Worm (Caenorhabditis elegans) whole organism, L4 larva: ENCODE measurements around the gene pipp-4P.

ENCODE experiments used
- F26F4.8 ChIP-seq: fragments of 200-800 bp; sonication (Bioruptor generic); conservative IDR thresholded peaks from 2 replicates; pipeline ENCODE4 v1.3.6; 2022; ENCODE audit warnings: missing genetic modification characterization, missing compliant biosample characterization
- F49E8.2 ChIP-seq: sonication (generic microtip); optimal IDR thresholded peaks from 2 replicates; lab custom pipeline; 2016; ENCODE audit warnings: missing compliant biosample characterization, mild to moderate bottlenecking, missing genetic modification characterization, borderline replicate concordance
- T20F7.1 ChIP-seq: fragments of 200-800 bp; sonication (Bioruptor generic); optimal IDR thresholded peaks from 2 replicates; lab custom pipeline; 2018; ENCODE audit warnings: mild to moderate bottlenecking, missing genetic modification characterization, missing compliant biosample characterization
- T26A8.4 ChIP-seq: fragments of 200-800 bp; sonication (Bioruptor generic); IDR thresholded peaks from 2 replicates; pipeline ENCODE4 v1.3.6; 2022; ENCODE audit warnings: missing genetic modification characterization, missing compliant biosample characterization
- Y48G9A.11 ChIP-seq: fragments of 200-800 bp; sonication (Bioruptor generic); IDR thresholded peaks from 2 replicates; pipeline ENCODE4 v1.3.6; 2022; ENCODE audit warnings: missing genetic modification reagents, missing genetic modification characterization, missing compliant biosample characterization
- Y75B8A.6 ChIP-seq: fragments of 200-800 bp; sonication (Bioruptor generic); IDR thresholded peaks from 2 replicates; pipeline ENCODE4 v1.3.6; 2022; ENCODE audit warnings: missing genetic modification reagents, missing genetic modification characterization, missing compliant biosample characterization
- ZK546.5 ChIP-seq, 2 experiments: sonication (generic microtip); optimal IDR thresholded peaks; 2 replicates each; lab custom pipeline; 2017; ENCODE audit warnings: missing biosample characterization in 2 of 2, missing genetic modification characterization in 2 of 2
- aha-1 ChIP-seq: fragments of 150-350 bp; peaks from one replicate; lab custom pipeline; 2014; ENCODE audit warnings: missing biosample characterization, missing genetic modification characterization
- ama-1 ChIP-seq: fragments of 150-350 bp; optimal IDR thresholded peaks from 2 replicates; lab custom pipeline; 2014; ENCODE audit warnings: inconsistent platforms, mixed read lengths
- arid-1 ChIP-seq: fragments of 200-800 bp; sonication (Bioruptor generic); conservative IDR thresholded peaks from 2 replicates; pipeline ENCODE4 v1.3.6; 2022; ENCODE audit warnings: missing genetic modification reagents, missing genetic modification characterization, missing compliant biosample characterization
- ces-1 ChIP-seq: fragments of 150-350 bp; sonication (generic microtip); optimal IDR thresholded peaks from 4 replicates; lab custom pipeline; 2014; ENCODE audit warnings: missing biosample characterization, missing genetic modification reagents, missing genetic modification characterization
- ctbp-1 ChIP-seq: fragments of 200-800 bp; sonication (Bioruptor generic); IDR thresholded peaks from 2 replicates; pipeline ENCODE4 v1.3.6; 2022; ENCODE audit warnings: missing genetic modification reagents, missing genetic modification characterization, missing compliant biosample characterization
- daf-16 ChIP-seq, 3 experiments: sonication (generic microtip); optimal IDR thresholded peaks; 2 replicates each; lab custom pipeline; 2016 to 2017; ENCODE audit warnings: missing genetic modification characterization in 3 of 3, missing genetic modification reagents in 3 of 3, mild to moderate bottlenecking in 2 of 3, missing compliant biosample characterization in 2 of 3, missing biosample characterization in 1 of 3, moderate library complexity in 1 of 3
- egl-27 ChIP-seq: sonication (generic microtip); optimal IDR thresholded peaks from 3 replicates; lab custom pipeline; 2017; ENCODE audit warnings: missing biosample characterization, missing genetic modification reagents, missing genetic modification characterization
- egl-43 ChIP-seq: fragments of 200-800 bp; sonication (Bioruptor generic); IDR thresholded peaks from 2 replicates; pipeline ENCODE4 v1.3.6; 2022; ENCODE audit warnings: missing genetic modification reagents, missing genetic modification characterization, missing compliant biosample characterization
- fos-1 ChIP-seq: fragments of 150-350 bp; optimal IDR thresholded peaks from 2 replicates; lab custom pipeline; 2014; ENCODE audit warnings: missing biosample characterization, missing genetic modification characterization
- gei-8 ChIP-seq: fragments of 200-800 bp; sonication (Bioruptor generic); optimal IDR thresholded peaks from 2 replicates; lab custom pipeline; 2018; ENCODE audit warnings: mild to moderate bottlenecking, missing genetic modification characterization, missing compliant biosample characterization
- hif-1 ChIP-seq, 2 experiments: sonication (generic microtip); optimal IDR thresholded peaks; 2 replicates each; lab custom pipeline; 2016 to 2017; ENCODE audit warnings: missing compliant biosample characterization in 2 of 2, missing genetic modification characterization in 2 of 2, missing genetic modification reagents in 2 of 2, missing genotype in 2 of 2, mild to moderate bottlenecking in 1 of 2
- hlh-11 ChIP-seq: fragments of 200-800 bp; sonication (Bioruptor generic); optimal IDR thresholded peaks from 2 replicates; lab custom pipeline; 2018; ENCODE audit warnings: mild to moderate bottlenecking, missing genetic modification characterization, missing compliant biosample characterization
- jun-1 ChIP-seq: fragments of 150-350 bp; optimal IDR thresholded peaks from 2 replicates; lab custom pipeline; 2014; ENCODE audit warnings: missing biosample characterization, missing genetic modification reagents, missing genetic modification characterization
- lin-1 ChIP-seq: fragments of 200-800 bp; sonication (Bioruptor generic); IDR thresholded peaks from 2 replicates; pipeline ENCODE4 v1.3.6; 2022; ENCODE audit warnings: missing genetic modification reagents, missing genetic modification characterization, missing compliant biosample characterization
- lin-13 ChIP-seq: fragments of 150-350 bp; optimal IDR thresholded peaks from 2 replicates; lab custom pipeline; 2014; ENCODE audit warnings: missing biosample characterization, missing genetic modification reagents, missing genetic modification characterization
- lin-29 ChIP-seq: fragments of 200-800 bp; sonication (Bioruptor generic); IDR thresholded peaks from 2 replicates; pipeline ENCODE4 v1.3.6; 2022; ENCODE audit warnings: missing genetic modification reagents, missing genetic modification characterization, missing compliant biosample characterization
- lin-38 ChIP-seq: fragments of 200-800 bp; sonication (Bioruptor generic); IDR thresholded peaks from 2 replicates; pipeline ENCODE4 v1.3.6; 2022; ENCODE audit warnings: missing genetic modification reagents, missing genetic modification characterization, missing compliant biosample characterization
- lsy-2 ChIP-seq, 2 experiments: fragments of 150-350 bp in 1 of 2; sonication (generic microtip) in 1 of 2; optimal IDR thresholded peaks; 2 replicates each; lab custom pipeline; 2014 to 2017; ENCODE audit warnings: missing biosample characterization in 2 of 2, missing genetic modification characterization in 2 of 2
- madf-9 ChIP-seq: fragments of 200-800 bp; sonication (Bioruptor generic); conservative IDR thresholded peaks from 2 replicates; pipeline ENCODE4 v1.3.6; 2022; ENCODE audit warnings: missing genetic modification reagents, missing genetic modification characterization, missing compliant biosample characterization
- mdt-29 ChIP-seq: fragments of 200-800 bp; sonication (Bioruptor generic); IDR thresholded peaks from 2 replicates; pipeline ENCODE4 v1.3.6; 2022; ENCODE audit warnings: missing genetic modification reagents, missing genetic modification characterization, missing compliant biosample characterization
- mep-1 ChIP-seq: fragments of 150-350 bp; sonication (generic microtip); optimal IDR thresholded peaks from 3 replicates; lab custom pipeline; 2014; ENCODE audit warnings: missing biosample characterization, missing genetic modification characterization
- mes-2 ChIP-seq: sonication (generic microtip); optimal IDR thresholded peaks from 2 replicates; lab custom pipeline; 2016; ENCODE audit warnings: missing genotype, mild to moderate bottlenecking, missing genetic modification characterization, missing compliant biosample characterization; ENCODE audit not compliant: poor library complexity, severe bottlenecking
- mxl-2 ChIP-seq: fragments of 200-800 bp; sonication (Bioruptor generic); conservative IDR thresholded peaks from 2 replicates; pipeline ENCODE4 v1.3.6; 2022; ENCODE audit warnings: missing genetic modification reagents, missing genetic modification characterization, missing compliant biosample characterization
- mxl-3 ChIP-seq: fragments of 200-800 bp; sonication (Bioruptor generic); optimal IDR thresholded peaks from 2 replicates; lab custom pipeline; 2018; ENCODE audit warnings: mild to moderate bottlenecking, missing genetic modification characterization, missing compliant biosample characterization
- nhr-111 ChIP-seq: fragments of 200-800 bp; sonication (Bioruptor generic); optimal IDR thresholded peaks from 2 replicates; lab custom pipeline; 2018; ENCODE audit warnings: mild to moderate bottlenecking, missing genetic modification characterization, missing compliant biosample characterization
- nhr-237 ChIP-seq: sonication (generic microtip); optimal IDR thresholded peaks from 2 replicates; lab custom pipeline; 2017; ENCODE audit warnings: missing biosample characterization, missing genetic modification characterization
- nhr-25 ChIP-seq: sonication (generic microtip); optimal IDR thresholded peaks from 2 replicates; lab custom pipeline; 2017; ENCODE audit warnings: missing genetic modification characterization, mild to moderate bottlenecking, missing compliant biosample characterization, antibody characterized with exemption, moderate library complexity, borderline replicate concordance; ENCODE audit not compliant: insufficient read depth
- nhr-28 ChIP-seq: fragments of 150-350 bp; optimal IDR thresholded peaks from 2 replicates; lab custom pipeline; 2014; ENCODE audit warnings: missing biosample characterization, missing genetic modification characterization
- nhr-41 ChIP-seq: fragments of 200-800 bp; sonication (Bioruptor generic); IDR thresholded peaks from 2 replicates; pipeline ENCODE4 v1.3.6; 2022; ENCODE audit warnings: missing genetic modification reagents, missing genetic modification characterization, missing compliant biosample characterization
- nhr-48 ChIP-seq: sonication (generic microtip); optimal IDR thresholded peaks from 2 replicates; lab custom pipeline; 2016; ENCODE audit warnings: mild to moderate bottlenecking, missing genetic modification characterization, missing compliant biosample characterization
- nhr-6 ChIP-seq: fragments of 150-350 bp; optimal IDR thresholded peaks from 2 replicates; lab custom pipeline; 2014; ENCODE audit warnings: missing biosample characterization, missing genetic modification characterization
- nhr-77 ChIP-seq: fragments of 150-350 bp; optimal IDR thresholded peaks from 2 replicates; lab custom pipeline; 2014; ENCODE audit warnings: missing biosample characterization, missing genetic modification characterization
- pha-4 ChIP-seq, 2 experiments: fragments of 150-350 bp in 1 of 2; fragments of 200-800 bp in 1 of 2; sonication (Bioruptor generic) in 1 of 2; IDR thresholded peaks in 1 of 2; optimal IDR thresholded peaks in 1 of 2; 2 replicates each; pipeline versions ENCODE4 v1.3.6 to Lab custom; 2014 to 2022; ENCODE audit warnings: missing genetic modification characterization in 2 of 2, missing genetic modification reagents in 2 of 2, missing biosample characterization in 1 of 2, missing compliant biosample characterization in 1 of 2
- sdz-12 ChIP-seq: fragments of 200-800 bp; sonication (Bioruptor generic); optimal IDR thresholded peaks from 2 replicates; lab custom pipeline; 2018; ENCODE audit warnings: mild to moderate bottlenecking, missing genetic modification characterization, missing compliant biosample characterization
- spr-1 ChIP-seq: sonication (generic microtip); optimal IDR thresholded peaks from 2 replicates; lab custom pipeline; 2016; ENCODE audit warnings: mild to moderate bottlenecking, missing genetic modification characterization, missing compliant biosample characterization
- spr-3 ChIP-seq: fragments of 200-800 bp; sonication (Bioruptor generic); optimal IDR thresholded peaks from 2 replicates; lab custom pipeline; 2018; ENCODE audit warnings: mild to moderate bottlenecking, missing genetic modification characterization, missing compliant biosample characterization
- tag-97 ChIP-seq: fragments of 200-800 bp; sonication (Bioruptor generic); IDR thresholded peaks from 2 replicates; pipeline ENCODE4 v1.3.6; 2022; ENCODE audit warnings: missing genetic modification characterization, missing compliant biosample characterization
- tra-1 ChIP-seq: fragments of 200-800 bp; sonication (Bioruptor generic); IDR thresholded peaks from 2 replicates; pipeline ENCODE4 v1.3.6; 2022; ENCODE audit warnings: missing genetic modification reagents, missing genetic modification characterization, missing compliant biosample characterization
- vab-7 ChIP-seq: fragments of 200-800 bp; sonication (Bioruptor generic); IDR thresholded peaks from 2 replicates; pipeline ENCODE4 v1.3.6; 2022; ENCODE audit warnings: missing genetic modification reagents, missing genetic modification characterization, missing compliant biosample characterization
- zfp-2 ChIP-seq: sonication (generic microtip); optimal IDR thresholded peaks from 2 replicates; lab custom pipeline; 2016; ENCODE audit warnings: mild to moderate bottlenecking, missing genetic modification characterization, missing compliant biosample characterization
- zfp-3 ChIP-seq: fragments of 200-800 bp; sonication (Bioruptor generic); conservative IDR thresholded peaks from 2 replicates; pipeline ENCODE4 v1.3.6; 2022; ENCODE audit warnings: missing genetic modification reagents, missing genetic modification characterization, missing compliant biosample characterization
- ztf-7 ChIP-seq: fragments of 150-350 bp; optimal IDR thresholded peaks from 2 replicates; lab custom pipeline; 2014; ENCODE audit warnings: missing biosample characterization, missing genetic modification characterization

pipp-4P gene

DNA sequence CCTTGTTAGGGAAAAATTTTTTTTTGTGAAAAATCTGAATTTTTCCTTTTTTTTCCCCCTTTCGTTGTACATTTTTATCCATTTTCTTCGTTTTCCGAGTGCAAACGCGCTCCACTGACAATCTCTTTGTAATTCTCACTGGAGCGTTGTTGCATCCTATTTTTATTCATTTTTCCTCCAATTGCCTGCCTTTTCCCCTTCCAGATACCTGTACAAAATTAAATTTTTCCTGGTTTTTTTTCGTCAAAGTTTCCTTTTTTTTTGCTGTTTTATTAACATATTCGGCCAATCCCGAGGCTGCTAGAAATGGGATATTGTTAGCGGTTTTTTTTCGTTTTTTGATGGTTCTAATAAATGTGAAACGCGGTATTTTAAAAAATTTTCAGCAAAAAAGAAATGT, 7.7 kb upstream of the pipp-4P start (continued):
- TF ChIP-seq egl-27 (tag; lab: Kevin White, UChicago) (no peak), ctbp-1 (GFP tag; lab: Robert Waterston, UW) (0 out of 2 replicates have a peak, but pooled peaks have one; percentile 42), F26F4.8 (no peak), tra-1 (no peak), hif-1 (tag; optimal IDR thresholded peaks at IDR 0.05; lab: Kevin White, UChicago) (peak in 1 of 2 experiments; percentile 69), T20F7.1 (GFP tag; lab: Kevin White, UChicago) (peak; percentile 29), gei-8 (GFP tag; lab: Kevin White, UChicago) (peak; percentile 20), tag-97 (no peak), fos-1 (tag; lab: Kevin White, UChicago) (no peak), Y48G9A.11 (GFP tag; lab: Robert Waterston, UW) (no peak), spr-3 (peak; percentile 40), zfp-2 (tag; lab: Kevin White, UChicago) (no peak), mxl-2 (no peak), nhr-25 (tag; lab: Kevin White, UChicago) (no peak), F49E8.2 (tag; lab: Kevin White, UChicago) (peak; percentile 47), nhr-41 (no peak), T26A8.4 (no peak), egl-43 (peak; percentile 40; the same call in 1 of the 2 replicates), nhr-28 (tag; lab: Kevin White, UChicago) (no peak), nhr-6 (tag; lab: Kevin White, UChicago) (no peak), nhr-48 (tag; lab: Kevin White, UChicago) (peak; percentile 2), arid-1 (GFP tag; lab: Robert Waterston, UW) (0 out of 2 replicates have a peak, but pooled peaks have one; percentile 23), mdt-29 (no peak), hlh-11 (tag; lab: Kevin White, UChicago) (no peak), ces-1 (no peak), lin-1 (no peak; the same call in 1 of the 2 replicates), nhr-77 (no peak), vab-7 (GFP tag; lab: Robert Waterston, UW) (no peak), lsy-2 (tag; optimal IDR thresholded peaks at IDR 0.05; lab: Kevin White, UChicago) (peak in 1 of 2 experiments; percentile 49), zfp-3 (GFP tag; lab: Robert Waterston, UW) (0 out of 2 replicates have a peak, but pooled peaks have one; percentile 19), lin-38 (GFP tag; lab: Robert Waterston, UW) (peak; percentile 82), lin-29 (GFP tag; lab: Robert Waterston, UW) (no peak), mes-2 (tag; lab: Kevin White, UChicago) (no peak), daf-16 (GFP tag; optimal IDR thresholded peaks at IDR 0.05; lab: Kevin White, UChicago) (peak in 1 of 2 experiments; percentile 31), daf-16 (tag; optimal IDR thresholded peaks at IDR 0.05; lab: Kevin White, UChicago) (peak; percentile 23), mep-1 (tag; lab: Kevin White, UChicago) (no peak), spr-1 (no peak), pha-4 (GFP tag; IDR thresholded peaks at IDR 0.05; lab: Robert Waterston, UW) (peak; percentile 25; the same call in 1 of the 2 replicates), pha-4 (tag; optimal IDR thresholded peaks at IDR 0.05; lab: Kevin White, UChicago) (no peak), nhr-111 (GFP tag; lab: Kevin White, UChicago) (peak; percentile 60), jun-1 (tag; lab: Kevin White, UChicago) (no peak), madf-9 (GFP tag; lab: Robert Waterston, UW) (no peak), Y75B8A.6 (no peak), ama-1 (lab: Kevin White, UChicago) (peak; percentile 76), ztf-7 (tag; lab: Kevin White, UChicago) (no peak), aha-1 (tag; lab: Kevin White, UChicago) (no peak), ZK546.5 (tag; optimal IDR thresholded peaks at IDR 0.05; lab: Kevin White, UChicago) (no peak), nhr-237 (tag; lab: Kevin White, UChicago) (no peak), lin-13 (GFP tag; lab: Kevin White, UChicago) (no peak), mxl-3 (GFP tag; lab: Kevin White, UChicago) (no peak), sdz-12 (peak; percentile 43)
